Worm (Caenorhabditis elegans) whole organism, L1 larva: Measurements from ENCODE around the gene tpp-2.

Experiments used
- ama-1 ChIP-seq: fragments of 150-350 bp; optimal IDR thresholded peaks from 2 replicates; lab custom pipeline; 2014
- blmp-1 ChIP-seq: fragments of 150-350 bp; optimal IDR thresholded peaks from 2 replicates; lab custom pipeline; 2014; ENCODE audit warnings: missing biosample characterization, missing genetic modification characterization
- egl-27 ChIP-seq, 2 experiments: fragments of 150-350 bp in 1 of 2; sonication (generic microtip); optimal IDR thresholded peaks; 3 replicates each; lab custom pipeline; 2017 to 2018; ENCODE audit warnings: missing biosample characterization in 2 of 2, missing genetic modification characterization in 2 of 2, missing genetic modification reagents in 2 of 2
- fkh-8 ChIP-seq: sonication (generic microtip); optimal IDR thresholded peaks from 2 replicates; lab custom pipeline; 2016; ENCODE audit warnings: mild to moderate bottlenecking, missing genetic modification characterization, missing compliant biosample characterization
- fos-1 ChIP-seq: fragments of 150-350 bp; optimal IDR thresholded peaks from 2 replicates; lab custom pipeline; 2014; ENCODE audit warnings: missing biosample characterization, missing genetic modification characterization
- lin-39 ChIP-seq: fragments of 150-350 bp; optimal IDR thresholded peaks from 2 replicates; lab custom pipeline; 2014; ENCODE audit warnings: missing biosample characterization, missing genetic modification reagents, missing genetic modification characterization
- lsy-2 ChIP-seq, 2 experiments: fragments of 150-350 bp; optimal IDR thresholded peaks; 2 replicates each; lab custom pipeline; 2014; ENCODE audit warnings: missing biosample characterization in 2 of 2, missing genetic modification characterization in 2 of 2
- pax-3 ChIP-seq: fragments of 200-800 bp; sonication (Bioruptor generic); optimal IDR thresholded peaks from 2 replicates; lab custom pipeline; 2018; ENCODE audit warnings: mild to moderate bottlenecking, missing genetic modification characterization, moderate library complexity, missing compliant biosample characterization
- sup-37 ChIP-seq: fragments of 200-800 bp; sonication (Bioruptor generic); optimal IDR thresholded peaks from 2 replicates; lab custom pipeline; 2018; ENCODE audit warnings: mild to moderate bottlenecking, missing genetic modification characterization, missing compliant biosample characterization
- unc-62 ChIP-seq: fragments of 150-350 bp; optimal IDR thresholded peaks from 2 replicates; lab custom pipeline; 2014; ENCODE audit warnings: missing biosample characterization, missing genetic modification reagents, missing genetic modification characterization
- zag-1 ChIP-seq: fragments of 150-350 bp; optimal IDR thresholded peaks from 2 replicates; lab custom pipeline; 2014; ENCODE audit warnings: missing biosample characterization, missing genetic modification characterization
- ztf-11 ChIP-seq, 2 experiments: sonication (generic microtip); optimal IDR thresholded peaks; 2 replicates each; lab custom pipeline; 2016 to 2017; ENCODE audit warnings: missing genetic modification characterization in 2 of 2, missing biosample characterization in 1 of 2, missing compliant biosample characterization in 1 of 2

DNA sequence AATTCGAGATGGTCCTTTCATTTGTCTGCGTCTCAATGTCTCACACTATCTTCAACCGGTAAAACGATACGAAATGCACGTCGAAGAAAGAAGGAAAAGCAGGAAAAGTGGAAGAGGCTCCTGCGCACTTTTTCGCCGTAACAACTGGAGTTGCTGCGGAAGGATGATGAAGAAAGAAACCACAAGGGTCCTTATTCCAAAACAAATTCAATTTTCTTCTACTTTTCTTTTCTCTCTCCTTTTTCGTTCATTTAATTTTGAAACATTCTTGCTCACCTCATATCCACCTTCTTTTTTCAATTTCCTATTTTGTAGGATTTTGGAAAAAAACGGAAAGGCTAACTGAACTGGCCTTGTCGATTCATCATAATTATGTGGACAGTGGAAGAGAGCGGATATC is 23.2 kb upstream of the tpp-2 start:
- TF ChIP-seq blmp-1 (tag; lab: Kevin White, UChicago), result no peak
- TF ChIP-seq unc-62 (GFP tag; lab: Kevin White, UChicago), result no peak
- TF ChIP-seq egl-27 (tag; optimal IDR thresholded peaks at IDR 0.05; lab: Kevin White, UChicago), result no peak
- TF ChIP-seq lin-39, result no peak
- TF ChIP-seq fkh-8 (tag; lab: Kevin White, UChicago), result no peak
- TF ChIP-seq zag-1 (tag; lab: Kevin White, UChicago), result no peak
- no peak for TF ChIP-seq ztf-11 (tag; optimal IDR thresholded peaks at IDR 0.05; lab: Kevin White, UChicago)
- TF ChIP-seq fos-1 (tag; lab: Kevin White, UChicago), result no peak
- TF ChIP-seq lsy-2 (tag; optimal IDR thresholded peaks at IDR 0.05; lab: Kevin White, UChicago), result no peak
- TF ChIP-seq ama-1 (lab: Kevin White, UChicago), result no peak
- no peak for TF ChIP-seq pax-3 (tag; lab: Kevin White, UChicago)
- TF ChIP-seq sup-37 (GFP tag; lab: Kevin White, UChicago), result no peak
